Worm (Caenorhabditis elegans) whole organism, midembryonic: ENCODE results near the gene F53F4.11.
A peak's percentile ranks its signal among the peaks of the same experiment; 100 is the strongest.

ENCODE experiments used
- T22C8.4 ChIP-seq: fragments of 200-800 bp; sonication (Bioruptor generic); IDR thresholded peaks from 2 replicates; pipeline ENCODE4 v1.3.6; 2022; ENCODE audit warnings: missing genetic modification characterization, missing compliant biosample characterization
- cog-1 ChIP-seq: sonication (generic microtip); optimal IDR thresholded peaks from 2 replicates; lab custom pipeline; 2016; ENCODE audit warnings: missing genetic modification characterization, missing compliant biosample characterization
- flt-1 ChIP-seq: fragments of 200-800 bp; sonication (Bioruptor generic); IDR thresholded peaks from 2 replicates; pipeline ENCODE4 v1.3.6; 2022; ENCODE audit warnings: missing genetic modification characterization, missing compliant biosample characterization
- klf-2 ChIP-seq: fragments of 200-800 bp; sonication (Bioruptor generic); conservative IDR thresholded peaks from 2 replicates; pipeline ENCODE4 v1.3.6; 2022; ENCODE audit warnings: missing genetic modification reagents, missing genetic modification characterization, missing compliant biosample characterization
- med-1 ChIP-seq: sonication (generic microtip); optimal IDR thresholded peaks from 2 replicates; lab custom pipeline; 2017; ENCODE audit warnings: missing genetic modification characterization, mild to moderate bottlenecking, missing compliant biosample characterization, antibody characterized with exemption, missing genetic modification reagents; ENCODE audit not compliant: insufficient read depth
- ref-1 ChIP-seq: fragments of 200-800 bp; sonication (Bioruptor generic); conservative IDR thresholded peaks from 2 replicates; pipeline ENCODE4 v1.3.6; 2022; ENCODE audit warnings: missing genetic modification reagents, missing genetic modification characterization, missing compliant biosample characterization
- tab-1 ChIP-seq: fragments of 200-800 bp; sonication (Bioruptor generic); IDR thresholded peaks from 2 replicates; pipeline ENCODE4 v1.3.6; 2022; ENCODE audit warnings: missing genetic modification characterization, missing compliant biosample characterization
- ztf-23 ChIP-seq: fragments of 200-800 bp; sonication (Bioruptor generic); IDR thresholded peaks from 2 replicates; pipeline ENCODE4 v1.3.6; 2022; ENCODE audit warnings: missing genetic modification reagents, missing genetic modification characterization, missing compliant biosample characterization
- ztf-29 ChIP-seq: fragments of 200-800 bp; sonication (Bioruptor generic); IDR thresholded peaks from 2 replicates; pipeline ENCODE4 v1.3.6; 2022; ENCODE audit warnings: missing genetic modification reagents, missing genetic modification characterization, missing compliant biosample characterization

Gene F53F4.11

DNA sequence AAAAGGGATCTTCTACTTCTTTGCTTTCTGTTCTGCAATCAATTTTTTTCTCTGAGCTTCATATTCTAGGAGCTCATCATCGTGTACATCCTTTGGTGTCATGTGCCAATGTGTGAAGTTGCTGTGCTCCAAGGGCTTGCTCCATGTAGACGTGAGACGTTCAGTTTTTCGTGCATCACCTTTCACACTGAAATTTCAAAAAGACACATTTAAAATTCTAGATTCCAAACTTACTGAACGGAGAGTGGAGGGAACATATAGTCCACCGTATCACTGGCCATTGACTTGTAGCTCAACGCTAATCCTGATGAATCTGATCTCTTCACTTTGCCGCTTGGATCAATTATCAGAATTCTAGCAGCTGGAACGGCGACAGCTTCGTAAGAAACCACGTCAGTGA lies 26.5 kb upstream of the F53F4.11 start:
- TF ChIP-seq med-1 (GFP tag; lab: Kevin White, UChicago), result no peak
- TF ChIP-seq ref-1, result no peak
- no peak for TF ChIP-seq ztf-29 (GFP tag; lab: Robert Waterston, UW)
- TF ChIP-seq klf-2 (GFP tag; lab: Robert Waterston, UW), result no peak
- TF ChIP-seq T22C8.4 (GFP tag; lab: Robert Waterston, UW), result no peak
- no peak for TF ChIP-seq ztf-23 (GFP tag; lab: Robert Waterston, UW)
- no peak for TF ChIP-seq tab-1 (GFP tag; lab: Robert Waterston, UW)
- no peak for TF ChIP-seq flt-1 (GFP tag; lab: Robert Waterston, UW)
- no peak for TF ChIP-seq cog-1 (tag; lab: Kevin White, UChicago)

- TF ChIP-seq klf-2 (GFP tag; lab: Robert Waterston, UW) (no peak), med-1 (GFP tag; lab: Kevin White, UChicago) (no peak), ztf-29 (GFP tag; lab: Robert Waterston, UW) (no peak), flt-1 (GFP tag; lab: Robert Waterston, UW) (no peak), ref-1 (no peak), tab-1 (GFP tag; lab: Robert Waterston, UW) (no peak)
Observed at ce11 chrV:13649730-13650349, 25.5 kb upstream of the F53F4.11 start, which contains the start of gene H37A05.4. H37A05.4 (minus strand) TSS chrV:13649780.

ce11 chrV:13647617-13648016 lies 23.3 kb upstream of the F53F4.11 start:
- no peak for TF ChIP-seq flt-1 (GFP tag; lab: Robert Waterston, UW)
- no peak for TF ChIP-seq klf-2 (GFP tag; lab: Robert Waterston, UW)
- TF ChIP-seq T22C8.4 (GFP tag; lab: Robert Waterston, UW), result no peak
- TF ChIP-seq cog-1 (tag; lab: Kevin White, UChicago), result no peak
- no peak for TF ChIP-seq ref-1
- no peak for TF ChIP-seq ztf-23 (GFP tag; lab: Robert Waterston, UW)
- TF ChIP-seq tab-1 (GFP tag; lab: Robert Waterston, UW), result no peak
- no peak for TF ChIP-seq ztf-29 (GFP tag; lab: Robert Waterston, UW)
- TF ChIP-seq med-1 (GFP tag; lab: Kevin White, UChicago), result no peak

- TF ChIP-seq T22C8.4 (GFP tag; lab: Robert Waterston, UW) (no peak), cog-1 (tag; lab: Kevin White, UChicago) (no peak), ztf-23 (GFP tag; lab: Robert Waterston, UW) (no peak), ref-1 (no peak), tab-1 (GFP tag; lab: Robert Waterston, UW) (no peak), klf-2 (GFP tag; lab: Robert Waterston, UW) (no peak), ztf-29 (GFP tag; lab: Robert Waterston, UW) (no peak), med-1 (GFP tag; lab: Kevin White, UChicago) (no peak), flt-1 (GFP tag; lab: Robert Waterston, UW) (no peak)
Observed at ce11 chrV:13647185-13647584, 22.9 kb upstream of the F53F4.11 start.

- TF ChIP-seq klf-2 (GFP tag; lab: Robert Waterston, UW) (peak; percentile 70), med-1 (GFP tag; lab: Kevin White, UChicago) (no peak), ztf-29 (GFP tag; lab: Robert Waterston, UW) (peak; percentile 47; the same call in 1 of the 2 replicates), ref-1 (no peak; the same call in 1 of the 2 replicates), flt-1 (GFP tag; lab: Robert Waterston, UW) (peak; percentile 31), ztf-23 (GFP tag; lab: Robert Waterston, UW) (peak; percentile 51; the same call in 1 of the 2 replicates), tab-1 (GFP tag; lab: Robert Waterston, UW) (peak; percentile 68; the same call in 1 of the 2 replicates), T22C8.4 (GFP tag; lab: Robert Waterston, UW) (no peak), cog-1 (tag; lab: Kevin White, UChicago) (no peak)
Observed at ce11 chrV:13645848-13646578, 21.7 kb upstream of the F53F4.11 start.

ce11 chrV:13638040-13638439 lies 13.7 kb upstream of the F53F4.11 start:
- TF ChIP-seq flt-1 (GFP tag; lab: Robert Waterston, UW) (no peak), tab-1 (GFP tag; lab: Robert Waterston, UW) (no peak), ref-1 (no peak), ztf-23 (GFP tag; lab: Robert Waterston, UW) (no peak), klf-2 (GFP tag; lab: Robert Waterston, UW) (no peak), cog-1 (tag; lab: Kevin White, UChicago) (no peak), T22C8.4 (GFP tag; lab: Robert Waterston, UW) (no peak), ztf-29 (GFP tag; lab: Robert Waterston, UW) (no peak), med-1 (GFP tag; lab: Kevin White, UChicago) (no peak)

- no peak for TF ChIP-seq med-1 (GFP tag; lab: Kevin White, UChicago)
- TF ChIP-seq ztf-29 (GFP tag; lab: Robert Waterston, UW), result no peak
- no peak for TF ChIP-seq tab-1 (GFP tag; lab: Robert Waterston, UW)
- TF ChIP-seq flt-1 (GFP tag; lab: Robert Waterston, UW), result no peak
- no peak for TF ChIP-seq cog-1 (tag; lab: Kevin White, UChicago)
- no peak for TF ChIP-seq T22C8.4 (GFP tag; lab: Robert Waterston, UW)
- TF ChIP-seq ztf-23 (GFP tag; lab: Robert Waterston, UW), result no peak
- no peak for TF ChIP-seq klf-2 (GFP tag; lab: Robert Waterston, UW)
Observed at ce11 chrV:13636411-13636810, 12.1 kb upstream of the F53F4.11 start.

DNA sequence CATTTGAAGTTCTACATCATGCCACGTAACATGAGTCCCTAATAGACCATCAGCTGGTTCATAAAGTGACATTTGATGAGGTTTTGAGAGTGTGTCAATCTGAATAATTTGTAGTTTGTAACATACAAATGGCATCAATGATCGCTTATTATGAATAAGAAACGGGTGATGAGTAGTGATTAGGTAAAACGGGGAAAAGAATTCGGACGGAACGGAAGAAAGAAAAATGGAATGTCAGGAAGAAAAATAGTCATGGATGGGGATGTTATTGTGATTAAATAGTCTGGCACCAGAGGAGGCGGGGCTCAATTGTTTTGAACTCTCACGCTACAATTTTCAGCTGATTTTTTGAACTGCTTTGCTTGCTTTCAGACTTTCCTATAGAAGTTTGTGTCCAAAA lies 9.8 kb upstream of the F53F4.11 start, which contains the start of gene H37A05.2:
Gene H37A05.2, minus strand, starts transcription at position 101 of the 400 bp plus-strand sequence.
- TF ChIP-seq cog-1 (tag; lab: Kevin White, UChicago), result no peak
- no peak for TF ChIP-seq ztf-23 (GFP tag; lab: Robert Waterston, UW)
- no peak for TF ChIP-seq tab-1 (GFP tag; lab: Robert Waterston, UW)
- TF ChIP-seq T22C8.4 (GFP tag; lab: Robert Waterston, UW), result no peak
- TF ChIP-seq flt-1 (GFP tag; lab: Robert Waterston, UW), result no peak
- TF ChIP-seq med-1 (GFP tag; lab: Kevin White, UChicago), result no peak
- no peak for TF ChIP-seq ztf-29 (GFP tag; lab: Robert Waterston, UW)
- TF ChIP-seq klf-2 (GFP tag; lab: Robert Waterston, UW), result no peak
- TF ChIP-seq ref-1, result no peak
